Worm (Caenorhabditis elegans): ENCODE measurements around the gene ZK809.9.

ce11 chrIV:11668001-11668400 is 2.9 kb downstream of the ZK809.9 start, which contains the start of gene atg-4.2:
- TF ChIP-seq egl-27 (tag; optimal IDR thresholded peaks at IDR 0.05), result no peak
- no peak for TF ChIP-seq nhr-237 (tag; optimal IDR thresholded peaks at IDR 0.05)
- TF ChIP-seq elt-3 (tag; optimal IDR thresholded peaks at IDR 0.05), result no peak
- TF ChIP-seq pqm-1 (tag; optimal IDR thresholded peaks at IDR 0.05), result no peak
- no peak for TF ChIP-seq zag-1 (tag; optimal IDR thresholded peaks at IDR 0.05)
- no peak for TF ChIP-seq lin-15B (tag; optimal IDR thresholded peaks at IDR 0.05)
- no peak for TF ChIP-seq ceh-82 (tag; optimal IDR thresholded peaks at IDR 0.05)
- no peak for TF ChIP-seq nhr-47 (tag; optimal IDR thresholded peaks at IDR 0.05)

All from whole organism, L1 larva.